Worm (Caenorhabditis elegans): ENCODE measurements around the gene mth-2.
A peak's percentile ranks its signal among the peaks of the same experiment; 100 is the strongest.

DNA sequence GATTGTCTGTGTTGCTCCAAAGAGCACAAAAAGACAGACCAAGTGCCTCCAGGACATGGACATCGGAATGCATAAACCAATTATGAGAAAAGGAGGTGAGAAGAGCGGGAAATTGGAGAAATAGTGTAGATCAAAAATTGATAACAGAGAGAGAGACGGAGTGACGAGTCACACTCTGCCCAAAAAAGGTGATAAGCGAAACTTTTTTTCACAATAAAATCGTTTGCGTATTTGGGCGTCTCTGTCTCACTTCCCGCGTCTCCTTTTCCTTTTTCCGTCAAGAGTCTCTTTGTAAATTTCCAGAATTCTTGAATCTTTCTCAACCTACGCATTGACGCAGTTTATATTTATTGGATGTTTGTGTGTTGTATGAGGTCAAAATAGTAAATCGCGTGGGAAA, at the start of gene mth-2:
- TF ChIP-seq skn-1 (tag; optimal IDR thresholded peaks at IDR 0.05), result no peak
- TF ChIP-seq nhr-11 (tag; optimal IDR thresholded peaks at IDR 0.05), result no peak
- no peak for TF ChIP-seq ama-1 (optimal IDR thresholded peaks at IDR 0.05)
- TF ChIP-seq fos-1 (tag; optimal IDR thresholded peaks at IDR 0.05), result no peak
- no peak for TF ChIP-seq elt-3 (tag; optimal IDR thresholded peaks at IDR 0.05)
- no peak for TF ChIP-seq ceh-16 (tag; optimal IDR thresholded peaks at IDR 0.05)
- TF ChIP-seq snpc-4 (tag; optimal IDR thresholded peaks at IDR 0.05), result no peak
- peak; percentile 28 for TF ChIP-seq jun-1 (tag; optimal IDR thresholded peaks at IDR 0.05)
- TF ChIP-seq nhr-23 (tag; optimal IDR thresholded peaks at IDR 0.05), result no peak
- no peak for TF ChIP-seq elt-1 (tag; optimal IDR thresholded peaks at IDR 0.05)
- TF ChIP-seq nhr-43 (tag; optimal IDR thresholded peaks at IDR 0.05; ENCODE audit: poor library complexity, severe bottlenecking), result no peak
- TF ChIP-seq ztf-11 (tag; optimal IDR thresholded peaks at IDR 0.05), result no peak
